Fruit fly (Drosophila melanogaster) whole organism, embryonic: Measurements from ENCODE around the gene dpy.
A peak's percentile ranks its signal among the peaks of the same experiment; 100 is the strongest.

Experiments used
- Atf-2 ChIP-seq: fragments of 200-800 bp; sonication (Bioruptor generic); optimal IDR thresholded peaks from 2 replicates; lab custom pipeline; 2016; ENCODE audit warnings: missing biosample characterization, missing genetic modification characterization
- CG1024 ChIP-seq: fragments of 200-800 bp; sonication (Bioruptor generic); IDR thresholded peaks from 2 replicates; pipeline ENCODE4 v1.3.6; 2022; ENCODE audit warnings: missing biosample characterization, missing genetic modification characterization
- CG12942 ChIP-seq: fragments of 200-800 bp; sonication (Bioruptor generic); optimal IDR thresholded peaks from 3 replicates; lab custom pipeline; 2016; ENCODE audit warnings: missing biosample characterization, missing genetic modification characterization
- CG14014 ChIP-seq: fragments of 200-800 bp; sonication (Bioruptor generic); IDR thresholded peaks from 2 replicates; pipeline ENCODE4 v1.3.6; 2022; ENCODE audit warnings: missing biosample characterization, missing genetic modification characterization
- CG15269 ChIP-seq: fragments of 200-800 bp; sonication (Bioruptor generic); optimal IDR thresholded peaks from 2 replicates; lab custom pipeline; 2018; ENCODE audit warnings: missing biosample characterization, mild to moderate bottlenecking, missing genetic modification characterization, moderate library complexity
- CG1602 ChIP-seq: fragments of 200-800 bp; sonication (Bioruptor generic); optimal IDR thresholded peaks from 3 replicates; lab custom pipeline; 2016; ENCODE audit warnings: missing biosample characterization, missing genetic modification characterization
- CG17328 ChIP-seq: fragments of 200-800 bp; sonication (Bioruptor generic); IDR thresholded peaks from 2 replicates; pipeline ENCODE4 v1.3.6; 2022; ENCODE audit warnings: missing biosample characterization, missing genetic modification characterization
- CG17802 ChIP-seq: fragments of 200-800 bp; sonication (Bioruptor generic); optimal IDR thresholded peaks from 2 replicates; lab custom pipeline; 2018; ENCODE audit warnings: missing biosample characterization, mild to moderate bottlenecking, missing genetic modification characterization, moderate library complexity
- CG18011 ChIP-seq: fragments of 200-800 bp; sonication (Bioruptor generic); optimal IDR thresholded peaks from 2 replicates; lab custom pipeline; 2017; ENCODE audit warnings: missing biosample characterization, missing genetic modification characterization, mild to moderate bottlenecking, moderate library complexity, missing genotype
- CG18262 ChIP-seq: fragments of 200-800 bp; optimal IDR thresholded peaks from 3 replicates; lab custom pipeline; 2019; ENCODE audit warnings: missing biosample characterization, mild to moderate bottlenecking, missing genetic modification characterization, moderate library complexity
- CG4360 ChIP-seq: fragments of 200-800 bp; sonication (Bioruptor generic); IDR thresholded peaks from 2 replicates; pipeline ENCODE4 v1.3.6; 2022; ENCODE audit warnings: missing biosample characterization, missing genetic modification characterization
- CG7963 ChIP-seq: fragments of 200-800 bp; sonication (Bioruptor generic); IDR thresholded peaks from 3 replicates; pipeline ENCODE4 v1.3.6; 2022; ENCODE audit warnings: missing biosample characterization, missing genetic modification characterization; ENCODE audit not compliant: partially characterized antibody
- CG8089 ChIP-seq: fragments of 200-800 bp; sonication (Bioruptor generic); optimal IDR thresholded peaks from 3 replicates; lab custom pipeline; 2016; ENCODE audit warnings: missing biosample characterization, missing genetic modification characterization
- CG8944 ChIP-seq: fragments of 200-800 bp; sonication (Bioruptor generic); optimal IDR thresholded peaks from 3 replicates; lab custom pipeline; 2016; ENCODE audit warnings: missing biosample characterization, missing genetic modification characterization
- CG9817 ChIP-seq: fragments of 200-800 bp; sonication (Bioruptor generic); optimal IDR thresholded peaks from 2 replicates; lab custom pipeline; 2018; ENCODE audit warnings: missing biosample characterization, mild to moderate bottlenecking, missing genetic modification characterization, moderate library complexity
- CG9876 ChIP-seq: fragments of 200-800 bp; sonication (Bioruptor generic); optimal IDR thresholded peaks from 2 replicates; lab custom pipeline; 2016; ENCODE audit warnings: missing biosample characterization, missing genetic modification characterization
- Deaf1 ChIP-seq: fragments of 200-800 bp; optimal IDR thresholded peaks from 3 replicates; lab custom pipeline; 2019; ENCODE audit warnings: missing biosample characterization, mild to moderate bottlenecking, missing genetic modification characterization, moderate library complexity
- Dfd ChIP-seq, 2 experiments: fragments of >200 bp; optimal IDR thresholded peaks; 2 replicates each; lab custom pipeline; 2017; ENCODE audit warnings: missing biosample characterization in 2 of 2, missing genetic modification characterization in 2 of 2
- Drgx ChIP-seq: fragments of 200-800 bp; sonication (Bioruptor generic); IDR thresholded peaks from 2 replicates; pipeline ENCODE4 v1.3.6; 2022; ENCODE audit warnings: missing biosample characterization, missing genetic modification characterization
- E2f2 ChIP-seq: fragments of 200-800 bp; sonication (Bioruptor generic); IDR thresholded peaks from 2 replicates; pipeline ENCODE4 v1.3.6; 2022; ENCODE audit warnings: missing biosample characterization, missing genetic modification characterization
- Meics ChIP-seq: fragments of 200-800 bp; sonication (Bioruptor generic); optimal IDR thresholded peaks from 2 replicates; lab custom pipeline; 2017; ENCODE audit warnings: missing biosample characterization, mild to moderate bottlenecking, missing genetic modification characterization
- Ravus ChIP-seq: fragments of 200-800 bp; sonication (Bioruptor generic); IDR thresholded peaks from 2 replicates; pipeline ENCODE4 v1.3.6; 2022; ENCODE audit warnings: missing biosample characterization, missing genetic modification characterization
- Scr ChIP-seq: fragments of 200-800 bp; sonication (Bioruptor generic); IDR thresholded peaks from 2 replicates; pipeline ENCODE4 v1.3.6; 2022; ENCODE audit warnings: missing biosample characterization, missing genetic modification characterization; ENCODE audit not compliant: partially characterized antibody
- Sox100B ChIP-seq: fragments of 200-800 bp; sonication (Bioruptor generic); optimal IDR thresholded peaks from 3 replicates; lab custom pipeline; 2018; ENCODE audit warnings: missing biosample characterization, mild to moderate bottlenecking, missing genetic modification characterization
- Trl ChIP-seq, 3 experiments: fragments of >200 bp in 2 of 3; fragments of 200-800 bp in 1 of 3; sonication (Bioruptor generic) in 1 of 3; optimal IDR thresholded peaks; 2 replicates in 1 of 3; 3 replicates in 2 of 3; lab custom pipeline; 2016 to 2017; ENCODE audit warnings: missing biosample characterization in 1 of 3, missing genetic modification characterization in 1 of 3
- YL-1 ChIP-seq: fragments of 200-800 bp; sonication (Bioruptor generic); optimal IDR thresholded peaks from 3 replicates; lab custom pipeline; 2017; ENCODE audit warnings: missing biosample characterization, mild to moderate bottlenecking, missing genetic modification characterization
- bab2 ChIP-seq: fragments of 200-800 bp; sonication (Bioruptor generic); optimal IDR thresholded peaks from 2 replicates; lab custom pipeline; 2016; ENCODE audit warnings: missing biosample characterization, missing genetic modification characterization
- bbx ChIP-seq: fragments of 200-800 bp; sonication (Bioruptor generic); IDR thresholded peaks from 2 replicates; pipeline ENCODE4 v1.3.6; 2022; ENCODE audit warnings: missing biosample characterization, missing genetic modification characterization; ENCODE audit not compliant: partially characterized antibody
- br ChIP-seq: fragments of >200 bp; optimal IDR thresholded peaks from 2 replicates; lab custom pipeline; 2017
- chinmo ChIP-seq: fragments of 200-800 bp; sonication (Bioruptor generic); IDR thresholded peaks from 4 replicates; pipeline ENCODE4 v1.3.6; 2022; ENCODE audit warnings: missing biosample characterization, missing genetic modification characterization; ENCODE audit not compliant: partially characterized antibody
- dysf ChIP-seq: fragments of 200-800 bp; sonication (Bioruptor generic); IDR thresholded peaks from 3 replicates; pipeline ENCODE4 v1.3.6; 2022; ENCODE audit warnings: missing biosample characterization, missing genetic modification characterization
- eve ChIP-seq, 2 experiments: fragments of >200 bp; optimal IDR thresholded peaks; 2 replicates each; lab custom pipeline; 2017; ENCODE audit warnings: missing biosample characterization in 2 of 2, missing genetic modification characterization in 2 of 2
- exex ChIP-seq: fragments of 200-800 bp; sonication (Bioruptor generic); optimal IDR thresholded peaks from 4 replicates; lab custom pipeline; 2018; ENCODE audit warnings: missing biosample characterization, mild to moderate bottlenecking, missing genetic modification characterization, moderate library complexity
- fd96Cb ChIP-seq: fragments of 200-800 bp; sonication (Bioruptor generic); optimal IDR thresholded peaks from 2 replicates; lab custom pipeline; 2018; ENCODE audit warnings: missing biosample characterization, mild to moderate bottlenecking, missing genetic modification characterization, moderate library complexity
- gce ChIP-seq: fragments of 200-800 bp; sonication (Bioruptor generic); IDR thresholded peaks from 3 replicates; pipeline ENCODE4 v1.3.6; 2022; ENCODE audit warnings: missing biosample characterization, missing genetic modification characterization
- ham ChIP-seq: fragments of 200-800 bp; sonication (Bioruptor generic); IDR thresholded peaks from 2 replicates; pipeline ENCODE4 v1.3.6; 2022; ENCODE audit warnings: missing biosample characterization, missing genetic modification characterization
- jing ChIP-seq: fragments of 200-800 bp; sonication (Bioruptor generic); optimal IDR thresholded peaks from 2 replicates; lab custom pipeline; 2018; ENCODE audit warnings: missing biosample characterization, mild to moderate bottlenecking, missing genetic modification characterization
- jumu ChIP-seq: fragments of 200-800 bp; sonication (Bioruptor generic); optimal IDR thresholded peaks from 3 replicates; lab custom pipeline; 2016; ENCODE audit warnings: missing biosample characterization, missing genetic modification characterization
- luna ChIP-seq: fragments of 200-800 bp; sonication (Bioruptor generic); optimal IDR thresholded peaks from 2 replicates; lab custom pipeline; 2016; ENCODE audit warnings: missing biosample characterization, missing genetic modification characterization
- maf-S ChIP-seq: fragments of 200-800 bp; sonication (Bioruptor generic); optimal IDR thresholded peaks from 2 replicates; lab custom pipeline; 2016; ENCODE audit warnings: missing biosample characterization, missing genetic modification characterization
- nau ChIP-seq: fragments of 200-800 bp; sonication (Bioruptor generic); optimal IDR thresholded peaks from 3 replicates; lab custom pipeline; 2017; ENCODE audit warnings: missing biosample characterization, mild to moderate bottlenecking, missing genetic modification characterization, missing genetic modification reagents
- pan ChIP-seq, 4 experiments: fragments of >200 bp in 3 of 4; fragments of 200-800 bp in 1 of 4; sonication (Bioruptor generic) in 1 of 4; optimal IDR thresholded peaks in 3 of 4; IDR thresholded peaks in 1 of 4; 2 replicates each; pipeline versions ENCODE4 v1.3.6 to Lab custom; 2017 to 2022; ENCODE audit warnings: missing biosample characterization in 2 of 4, missing genetic modification characterization in 2 of 4, mixed read lengths in 1 of 4
- psq ChIP-seq: fragments of 200-800 bp; sonication (Bioruptor generic); optimal IDR thresholded peaks from 2 replicates; lab custom pipeline; 2017; ENCODE audit warnings: missing biosample characterization, missing genetic modification characterization
- ro ChIP-seq: fragments of 200-800 bp; sonication (Bioruptor generic); IDR thresholded peaks from 2 replicates; pipeline ENCODE4 v1.3.6; 2022; ENCODE audit warnings: missing biosample characterization, missing genetic modification characterization
- run ChIP-seq: fragments of 200-800 bp; sonication (Bioruptor generic); optimal IDR thresholded peaks from 3 replicates; lab custom pipeline; 2018; ENCODE audit warnings: missing biosample characterization, mild to moderate bottlenecking, missing genetic modification characterization
- tap ChIP-seq: fragments of 200-800 bp; optimal IDR thresholded peaks from 3 replicates; lab custom pipeline; 2019; ENCODE audit warnings: missing biosample characterization, mild to moderate bottlenecking, missing genetic modification characterization, moderate library complexity
- usp ChIP-seq: fragments of >200 bp; optimal IDR thresholded peaks from 2 replicates; lab custom pipeline; 2017; ENCODE audit warnings: missing biosample characterization, missing genetic modification characterization
- vnd ChIP-seq: fragments of 200-800 bp; sonication (Bioruptor generic); IDR thresholded peaks from 3 replicates; pipeline ENCODE4 v1.3.6; 2022; ENCODE audit warnings: missing biosample characterization, missing genetic modification characterization; ENCODE audit not compliant: partially characterized antibody
- wdn ChIP-seq: fragments of 200-800 bp; sonication (Bioruptor generic); IDR thresholded peaks from 2 replicates; pipeline ENCODE4 v1.3.6; 2022; ENCODE audit warnings: missing biosample characterization, missing genetic modification characterization
- wek ChIP-seq: fragments of 200-800 bp; sonication (Bioruptor generic); optimal IDR thresholded peaks from 3 replicates; lab custom pipeline; 2018; ENCODE audit warnings: missing biosample characterization, mild to moderate bottlenecking, missing genetic modification characterization, moderate library complexity

dpy gene

DNA sequence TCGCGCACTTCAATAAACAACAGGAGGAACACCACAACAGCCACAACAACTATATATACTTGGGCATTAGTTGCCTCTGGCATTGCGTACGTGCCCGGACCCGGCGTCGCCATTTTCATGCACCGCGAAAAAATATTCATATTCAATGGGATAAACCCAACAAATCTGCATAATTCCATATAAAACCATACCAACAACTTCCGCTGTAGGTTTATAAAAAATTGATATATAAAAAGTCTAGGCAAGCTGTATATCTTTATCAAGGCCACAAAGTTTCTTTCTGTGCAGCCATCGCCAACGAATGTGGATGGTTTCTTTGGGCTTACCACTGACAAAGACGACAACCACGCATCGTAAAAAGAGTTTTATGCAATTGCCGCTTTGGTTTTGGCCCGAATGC is 30.8 kb downstream of the dpy start (continued):
- TF ChIP-seq jumu (peak; percentile 50), Dfd (GFP tag; optimal IDR thresholded peaks at IDR 0.05; lab: Kevin White, UChicago) (no peak), run (tag; lab: Kevin White, UChicago) (peak; percentile 36), psq (GFP tag; lab: Kevin White, UChicago) (no peak), chinmo (GFP tag; lab: Robert Waterston, UW) (no peak), luna (no peak), Scr (GFP tag; lab: Robert Waterston, UW) (no peak), dysf (GFP tag; lab: Robert Waterston, UW) (peak; percentile 72), bbx (no peak), E2f2 (GFP tag; lab: Robert Waterston, UW) (peak; percentile 30; the same call in 1 of the 2 replicates), CG18262 (peak; percentile 79), Sox100B (GFP tag; lab: Kevin White, UChicago) (peak; percentile 54), fd96Cb (tag; lab: Kevin White, UChicago) (peak; percentile 77), CG18011 (no peak), br (lab: Kevin White, UChicago) (no peak), Ravus (no peak), Drgx (GFP tag; lab: Robert Waterston, UW) (peak; percentile 95), Meics (GFP tag; lab: Kevin White, UChicago) (peak; percentile 30), bab2 (peak; percentile 66), vnd (no peak), maf-S (GFP tag; lab: Kevin White, UChicago) (peak; percentile 13), CG9876 (GFP tag; lab: Kevin White, UChicago) (no peak), Atf-2 (peak; percentile 55), CG15269 (tag; lab: Kevin White, UChicago) (peak; percentile 77), nau (GFP tag; lab: Kevin White, UChicago) (peak; percentile 61), tap (tag; lab: Kevin White, UChicago) (peak; percentile 73), CG14014 (peak; percentile 62), gce (GFP tag; lab: Robert Waterston, UW) (peak; percentile 53; the same call in 1 of the 3 replicates), usp (GFP tag; lab: Kevin White, UChicago) (no peak), CG8944 (GFP tag; lab: Kevin White, UChicago) (peak; percentile 52), exex (tag; lab: Kevin White, UChicago) (no peak), CG1024 (GFP tag; lab: Robert Waterston, UW) (peak; percentile 56), jing (GFP tag; lab: Kevin White, UChicago) (peak; percentile 71), wek (no peak), wdn (GFP tag; lab: Robert Waterston, UW) (no peak), Deaf1 (tag; lab: Kevin White, UChicago) (peak; percentile 26), CG12942 (GFP tag; lab: Kevin White, UChicago) (peak; percentile 57), CG9817 (peak; percentile 52), Trl (optimal IDR thresholded peaks at IDR 0.05; lab: Kevin White, UChicago) (no peak), Trl (GFP tag; optimal IDR thresholded peaks at IDR 0.05; lab: Kevin White, UChicago) (peak; percentile 57), CG17328 (peak; percentile 80), CG8089 (peak; percentile 59), CG17802 (peak; percentile 43), pan (optimal IDR thresholded peaks at IDR 0.05; lab: Kevin White, UChicago) (no peak), pan (GFP tag; optimal IDR thresholded peaks at IDR 0.05 in 1 of 2, IDR thresholded peaks at IDR 0.05 in 1 of 2) (peak in 1 of 2 experiments; percentile 86), ham (no peak), CG7963 (GFP tag; lab: Robert Waterston, UW) (no peak), YL-1 (GFP tag; lab: Kevin White, UChicago) (no peak), ro (GFP tag; lab: Robert Waterston, UW) (peak; percentile 40; the same call in 1 of the 2 replicates), CG1602 (GFP tag; lab: Kevin White, UChicago) (peak; percentile 56), CG4360 (GFP tag; lab: Robert Waterston, UW) (peak; percentile 47), eve (GFP tag; optimal IDR thresholded peaks at IDR 0.05; lab: Kevin White, UChicago) (peak in 1 of 2 experiments; percentile 83)
